Fruit fly (Drosophila melanogaster) whole organism, embryonic: ENCODE results near the gene CG13924.

Source experiments
- Ada2b ChIP-seq: fragments of 200-800 bp; sonication (Bioruptor generic); IDR thresholded peaks from 2 replicates; pipeline ENCODE4 v1.3.6; 2022; ENCODE audit warnings: missing biosample characterization, missing genetic modification characterization
- Bdp1 ChIP-seq: fragments of 200-800 bp; sonication (Bioruptor generic); optimal IDR thresholded peaks from 3 replicates; lab custom pipeline; 2016; ENCODE audit warnings: missing biosample characterization, missing genetic modification characterization
- Bteb2 ChIP-seq: fragments of 200-800 bp; sonication (Bioruptor generic); optimal IDR thresholded peaks from 2 replicates; lab custom pipeline; 2016; ENCODE audit warnings: missing biosample characterization, missing genetic modification characterization
- CG12236 ChIP-seq: fragments of 200-800 bp; sonication (Bioruptor generic); optimal IDR thresholded peaks from 2 replicates; lab custom pipeline; 2016; ENCODE audit warnings: missing biosample characterization, missing genetic modification characterization
- CG15269 ChIP-seq: fragments of 200-800 bp; sonication (Bioruptor generic); optimal IDR thresholded peaks from 2 replicates; lab custom pipeline; 2018; ENCODE audit warnings: missing biosample characterization, mild to moderate bottlenecking, missing genetic modification characterization, moderate library complexity
- CG15601 ChIP-seq: fragments of 200-800 bp; sonication (Bioruptor generic); optimal IDR thresholded peaks from 3 replicates; lab custom pipeline; 2019; ENCODE audit warnings: missing biosample characterization, mild to moderate bottlenecking, missing genetic modification characterization, moderate library complexity
- CG17802 ChIP-seq: fragments of 200-800 bp; sonication (Bioruptor generic); optimal IDR thresholded peaks from 2 replicates; lab custom pipeline; 2018; ENCODE audit warnings: missing biosample characterization, mild to moderate bottlenecking, missing genetic modification characterization, moderate library complexity
- CG17829 ChIP-seq: fragments of 200-800 bp; optimal IDR thresholded peaks from 2 replicates; lab custom pipeline; 2019; ENCODE audit warnings: missing biosample characterization, mild to moderate bottlenecking, missing genetic modification characterization, moderate library complexity
- CG2199 ChIP-seq: fragments of 200-800 bp; sonication (Bioruptor generic); IDR thresholded peaks from 3 replicates; pipeline ENCODE4 v1.3.6; 2022; ENCODE audit warnings: missing biosample characterization, missing genetic modification characterization
- CG30020 ChIP-seq: fragments of 200-800 bp; optimal IDR thresholded peaks from 2 replicates; lab custom pipeline; 2019; ENCODE audit warnings: missing biosample characterization, mild to moderate bottlenecking, missing genetic modification characterization, moderate library complexity
- CG31224 ChIP-seq: fragments of 200-800 bp; sonication (Bioruptor generic); IDR thresholded peaks from 2 replicates; pipeline ENCODE4 v1.3.6; 2022; ENCODE audit warnings: missing biosample characterization, missing genetic modification characterization
- CG3847 ChIP-seq: fragments of 200-800 bp; sonication (Bioruptor generic); IDR thresholded peaks from 2 replicates; pipeline ENCODE4 v1.3.6; 2022; ENCODE audit warnings: missing biosample characterization, missing genetic modification characterization
- CG4617 ChIP-seq: fragments of 200-800 bp; sonication (Bioruptor generic); optimal IDR thresholded peaks from 3 replicates; lab custom pipeline; 2016; ENCODE audit warnings: missing biosample characterization, missing genetic modification characterization, borderline replicate concordance
- CG6654 ChIP-seq: fragments of 200-800 bp; sonication (Bioruptor generic); optimal IDR thresholded peaks from 2 replicates; lab custom pipeline; 2017; ENCODE audit warnings: missing biosample characterization, mild to moderate bottlenecking, missing genetic modification characterization
- CG7963 ChIP-seq: fragments of 200-800 bp; sonication (Bioruptor generic); IDR thresholded peaks from 3 replicates; pipeline ENCODE4 v1.3.6; 2022; ENCODE audit warnings: missing biosample characterization, missing genetic modification characterization; ENCODE audit not compliant: partially characterized antibody
- CG9932 ChIP-seq: fragments of 200-800 bp; sonication (Bioruptor generic); IDR thresholded peaks from 2 replicates; pipeline ENCODE4 v1.3.6; 2022; ENCODE audit warnings: missing biosample characterization, missing genetic modification characterization
- Chrac-16 ChIP-seq: fragments of 200-800 bp; sonication (Bioruptor generic); optimal IDR thresholded peaks from 3 replicates; lab custom pipeline; 2016; ENCODE audit warnings: missing biosample characterization, missing genetic modification characterization
- Dbx ChIP-seq: fragments of 200-800 bp; sonication (Bioruptor generic); IDR thresholded peaks from 3 replicates; pipeline ENCODE4 v1.3.6; 2022; ENCODE audit warnings: missing biosample characterization, missing genetic modification characterization
- Dek ChIP-seq: fragments of 200-800 bp; sonication (Bioruptor generic); optimal IDR thresholded peaks from 3 replicates; lab custom pipeline; 2019; ENCODE audit warnings: missing biosample characterization, mild to moderate bottlenecking, missing genetic modification characterization, moderate library complexity
- Fer1 ChIP-seq: fragments of 200-800 bp; sonication (Bioruptor generic); optimal IDR thresholded peaks from 2 replicates; lab custom pipeline; 2017; ENCODE audit warnings: missing biosample characterization, mild to moderate bottlenecking, missing genetic modification characterization
- Hmr ChIP-seq: fragments of 200-800 bp; sonication (Bioruptor generic); optimal IDR thresholded peaks from 3 replicates; lab custom pipeline; 2017; ENCODE audit warnings: mild to moderate bottlenecking, missing biosample characterization, missing genetic modification reagents, missing genetic modification characterization
- Hr39 ChIP-seq: fragments of >200 bp; optimal IDR thresholded peaks from 2 replicates; lab custom pipeline; 2017
- Lhr ChIP-seq: fragments of 200-800 bp; sonication (Bioruptor generic); optimal IDR thresholded peaks from 3 replicates; lab custom pipeline; 2017; ENCODE audit warnings: mild to moderate bottlenecking, missing biosample characterization, missing genetic modification reagents, missing genetic modification characterization
- Mad ChIP-seq: fragments of 200-800 bp; sonication (Bioruptor generic); optimal IDR thresholded peaks from 2 replicates; lab custom pipeline; 2016; ENCODE audit warnings: missing biosample characterization, missing genetic modification characterization
- NC2β ChIP-seq: fragments of 200-800 bp; sonication (Bioruptor generic); optimal IDR thresholded peaks from 2 replicates; lab custom pipeline; 2016; ENCODE audit warnings: missing biosample characterization, missing genetic modification characterization
- Ssrp ChIP-seq: fragments of 200-800 bp; sonication (Bioruptor generic); optimal IDR thresholded peaks from 2 replicates; lab custom pipeline; 2018; ENCODE audit warnings: missing biosample characterization, mild to moderate bottlenecking, missing genetic modification characterization, moderate library complexity
- Usf ChIP-seq: fragments of 200-800 bp; sonication (Bioruptor generic); optimal IDR thresholded peaks from 2 replicates; lab custom pipeline; 2017; ENCODE audit warnings: missing genotype, missing biosample characterization, missing genetic modification characterization
- amos ChIP-seq: fragments of 200-800 bp; sonication (Bioruptor generic); IDR thresholded peaks from 2 replicates; pipeline ENCODE4 v1.3.6; 2022; ENCODE audit warnings: missing biosample characterization, missing genetic modification characterization; ENCODE audit not compliant: partially characterized antibody
- ara ChIP-seq: fragments of 200-800 bp; sonication (Bioruptor generic); IDR thresholded peaks from 2 replicates; pipeline ENCODE4 v1.3.6; 2022; ENCODE audit warnings: missing biosample characterization, missing genetic modification characterization
- az2 ChIP-seq: fragments of 200-800 bp; sonication (Bioruptor generic); optimal IDR thresholded peaks from 3 replicates; lab custom pipeline; 2016; ENCODE audit warnings: missing biosample characterization, missing genetic modification characterization
- cas ChIP-seq: fragments of 200-800 bp; sonication (Bioruptor generic); IDR thresholded peaks from 2 replicates; pipeline ENCODE4 v1.3.6; 2022; ENCODE audit warnings: missing biosample characterization, missing genetic modification characterization
- dysf ChIP-seq: fragments of 200-800 bp; sonication (Bioruptor generic); IDR thresholded peaks from 3 replicates; pipeline ENCODE4 v1.3.6; 2022; ENCODE audit warnings: missing biosample characterization, missing genetic modification characterization
- emc ChIP-seq: fragments of 200-800 bp; sonication (Bioruptor generic); optimal IDR thresholded peaks from 2 replicates; lab custom pipeline; 2016; ENCODE audit warnings: missing biosample characterization, missing genetic modification characterization
- fd96Cb ChIP-seq: fragments of 200-800 bp; sonication (Bioruptor generic); optimal IDR thresholded peaks from 2 replicates; lab custom pipeline; 2018; ENCODE audit warnings: missing biosample characterization, mild to moderate bottlenecking, missing genetic modification characterization, moderate library complexity
- fu2 ChIP-seq: fragments of 200-800 bp; sonication (Bioruptor generic); optimal IDR thresholded peaks from 2 replicates; lab custom pipeline; 2016; ENCODE audit warnings: missing biosample characterization, missing genetic modification characterization
- gsb-n ChIP-seq: fragments of 200-800 bp; sonication (Bioruptor generic); optimal IDR thresholded peaks from 3 replicates; lab custom pipeline; 2018; ENCODE audit warnings: missing biosample characterization, mild to moderate bottlenecking, missing genetic modification characterization
- gt ChIP-seq: fragments of 200-800 bp; sonication (Bioruptor generic); IDR thresholded peaks from 2 replicates; pipeline ENCODE4 v1.3.6; 2022; ENCODE audit warnings: missing biosample characterization, missing genetic modification characterization
- h ChIP-seq: fragments of >200 bp; optimal IDR thresholded peaks from 2 replicates; lab custom pipeline; 2017
- her ChIP-seq: fragments of 200-800 bp; sonication (Bioruptor generic); optimal IDR thresholded peaks from 2 replicates; lab custom pipeline; 2016; ENCODE audit warnings: missing biosample characterization, missing genetic modification characterization
- hth ChIP-seq: fragments of >200 bp; optimal IDR thresholded peaks from 2 replicates; lab custom pipeline; 2017; ENCODE audit warnings: inconsistent platforms
- jigr1 ChIP-seq: fragments of 200-800 bp; sonication (Bioruptor generic); IDR thresholded peaks from 3 replicates; pipeline ENCODE4 v1.3.6; 2022; ENCODE audit warnings: missing biosample characterization, missing genetic modification characterization
- lmd ChIP-seq: fragments of 200-800 bp; sonication (Bioruptor generic); IDR thresholded peaks from 2 replicates; pipeline ENCODE4 v1.3.6; 2022; ENCODE audit warnings: missing biosample characterization, missing genetic modification characterization
- nau ChIP-seq: fragments of 200-800 bp; sonication (Bioruptor generic); optimal IDR thresholded peaks from 3 replicates; lab custom pipeline; 2017; ENCODE audit warnings: missing biosample characterization, mild to moderate bottlenecking, missing genetic modification characterization, missing genetic modification reagents
- pan ChIP-seq, 4 experiments: fragments of >200 bp in 3 of 4; fragments of 200-800 bp in 1 of 4; sonication (Bioruptor generic) in 1 of 4; optimal IDR thresholded peaks in 3 of 4; IDR thresholded peaks in 1 of 4; 2 replicates each; pipeline versions ENCODE4 v1.3.6 to Lab custom; 2017 to 2022; ENCODE audit warnings: missing biosample characterization in 2 of 4, missing genetic modification characterization in 2 of 4, mixed read lengths in 1 of 4
- schlank ChIP-seq: fragments of 200-800 bp; sonication (Bioruptor generic); optimal IDR thresholded peaks from 2 replicates; lab custom pipeline; 2018; ENCODE audit warnings: missing biosample characterization, mild to moderate bottlenecking, missing genetic modification characterization
- seq ChIP-seq: fragments of 200-800 bp; sonication (Bioruptor generic); IDR thresholded peaks from 2 replicates; pipeline ENCODE4 v1.3.6; 2022; ENCODE audit warnings: missing biosample characterization, missing genetic modification characterization
- so ChIP-seq: fragments of 200-800 bp; sonication (Bioruptor generic); IDR thresholded peaks from 3 replicates; pipeline ENCODE4 v1.3.6; 2022; ENCODE audit warnings: missing biosample characterization, missing genetic modification characterization
- tio ChIP-seq: fragments of 200-800 bp; sonication (Bioruptor generic); optimal IDR thresholded peaks from 2 replicates; lab custom pipeline; 2017; ENCODE audit warnings: missing biosample characterization, missing genetic modification characterization, inconsistent platforms
- unpg ChIP-seq: fragments of 200-800 bp; sonication (Bioruptor generic); optimal IDR thresholded peaks from 3 replicates; lab custom pipeline; 2018; ENCODE audit warnings: missing biosample characterization, mild to moderate bottlenecking, missing genetic modification characterization, moderate library complexity
- z ChIP-seq: fragments of 200-800 bp; sonication (Bioruptor generic); IDR thresholded peaks from 3 replicates; pipeline ENCODE4 v1.3.6; 2022; ENCODE audit warnings: missing biosample characterization, missing genetic modification characterization

Gene CG13924

dm6 chr3L:1856467-1857350, 13.1 kb upstream of the CG13924 start, which contains the start of gene CG12024 (continued):
- TF ChIP-seq Fer1 (GFP tag; lab: Kevin White, UChicago) (peak; percentile 78), Usf (GFP tag; lab: Kevin White, UChicago) (no peak), dysf (GFP tag; lab: Robert Waterston, UW) (peak; percentile 78), CG15601 (peak; percentile 77), unpg (peak; percentile 62), Lhr (GFP tag; lab: Kevin White, UChicago) (peak; percentile 80), Ada2b (GFP tag; lab: Robert Waterston, UW) (peak; percentile 55), her (GFP tag; lab: Kevin White, UChicago) (peak; percentile 22), amos (GFP tag; lab: Robert Waterston, UW) (no peak), Chrac-16 (GFP tag; lab: Kevin White, UChicago) (peak; percentile 83), CG31224 (GFP tag; lab: Robert Waterston, UW) (peak; percentile 62), Dbx (GFP tag; lab: Robert Waterston, UW) (peak; percentile 72; the same call in 2 of the 3 replicates), fu2 (GFP tag; lab: Kevin White, UChicago) (peak; percentile 78), CG3847 (GFP tag; lab: Robert Waterston, UW) (peak; percentile 90), schlank (no peak), CG17802 (tag; lab: Kevin White, UChicago) (peak; percentile 92), pan (optimal IDR thresholded peaks at IDR 0.05; lab: Kevin White, UChicago) (no peak), pan (GFP tag; optimal IDR thresholded peaks at IDR 0.05 in 1 of 2, IDR thresholded peaks at IDR 0.05 in 1 of 2) (peak in 1 of 2 experiments; percentile 38), so (0 out of 3 replicates have a peak, but pooled peaks have one; percentile 21), emc (peak; percentile 69), h (no peak), Ssrp (tag; lab: Kevin White, UChicago) (peak; percentile 70), CG6654 (GFP tag; lab: Kevin White, UChicago) (no peak), Mad (GFP tag; lab: Kevin White, UChicago) (peak; percentile 76), CG7963 (GFP tag; lab: Robert Waterston, UW) (no peak), Bteb2 (GFP tag; lab: Kevin White, UChicago) (peak; percentile 65), CG2199 (GFP tag; lab: Robert Waterston, UW) (no peak), ara (GFP tag; lab: Robert Waterston, UW) (no peak), nau (GFP tag; lab: Kevin White, UChicago) (peak; percentile 30), jigr1 (no peak), CG12236 (no peak), Hmr (GFP tag; lab: Kevin White, UChicago) (peak; percentile 58), tio (peak; percentile 64), Hr39 (lab: Kevin White, UChicago) (no peak), NC2β (peak; percentile 80), z (GFP tag; lab: Robert Waterston, UW) (no peak), CG9932 (peak; percentile 89), Dek (peak; percentile 60), gsb-n (tag; lab: Kevin White, UChicago) (peak; percentile 44), lmd (GFP tag; lab: Robert Waterston, UW) (peak; percentile 77), CG4617 (GFP tag; lab: Kevin White, UChicago) (peak; percentile 90), Bdp1 (GFP tag; lab: Kevin White, UChicago) (peak; percentile 78), gt (GFP tag; lab: Robert Waterston, UW) (no peak), CG17829 (peak; percentile 82), CG30020 (tag; lab: Kevin White, UChicago) (peak; percentile 93), az2 (GFP tag; lab: Kevin White, UChicago) (peak; percentile 72), cas (GFP tag; lab: Robert Waterston, UW) (peak; percentile 25; the same call in 1 of the 2 replicates), fd96Cb (tag; lab: Kevin White, UChicago) (peak; percentile 51), hth (lab: Kevin White, UChicago) (no peak), seq (GFP tag; lab: Robert Waterston, UW) (no peak), CG15269 (peak; percentile 73)
